Fruit fly (Drosophila melanogaster) whole organism: Measurements from ENCODE around the gene Snap25.

Experiments
- CG8478 ChIP-seq: fragments of >200 bp; optimal IDR thresholded peaks from 2 replicates; lab custom pipeline; 2018; ENCODE audit warnings: inconsistent platforms
- psq ChIP-seq: fragments of >200 bp; optimal IDR thresholded peaks from 2 replicates; lab custom pipeline; 2017

DNA sequence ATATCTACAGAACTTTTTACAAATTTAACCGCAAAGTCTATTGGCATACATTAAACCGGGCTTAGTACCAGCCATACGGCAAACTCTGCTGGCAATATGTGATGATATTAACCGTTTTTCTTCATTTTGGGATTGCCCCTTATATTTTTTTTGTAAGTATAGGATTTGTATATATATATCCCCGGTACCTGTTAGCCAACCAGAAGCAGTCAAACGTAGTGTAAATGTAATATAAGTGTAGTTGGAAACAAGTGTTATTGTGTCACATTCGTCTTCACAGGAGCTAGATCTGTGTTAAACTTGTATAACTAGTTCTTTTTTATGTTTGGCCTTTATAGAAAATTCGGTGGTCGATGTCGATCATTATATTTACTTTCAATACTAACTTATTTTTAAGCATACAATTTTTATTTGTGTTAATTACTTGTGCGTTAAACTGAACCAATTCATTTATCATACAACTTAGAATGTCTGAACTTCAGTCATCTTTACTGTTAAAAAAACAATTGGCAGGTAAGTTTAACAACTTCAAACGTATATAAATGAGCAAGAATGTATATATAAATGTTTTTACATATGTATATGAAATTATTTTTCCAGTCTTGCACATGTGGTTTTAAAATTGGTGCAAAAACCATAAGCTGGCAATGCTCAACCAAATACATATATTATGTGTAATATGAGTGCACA lies 45.6 kb upstream of the Snap25 start, which contains the start of gene CG40045:
- no peak for TF ChIP-seq CG8478 (lab: Kevin White, UChicago)
- no peak for TF ChIP-seq psq (lab: Kevin White, UChicago)
